Worm (Caenorhabditis elegans) whole organism, L4 larva: ENCODE measurements around the gene otpl-6.

Experiments
- ama-1 ChIP-seq: fragments of 150-350 bp; optimal IDR thresholded peaks from 2 replicates; lab custom pipeline; 2014; ENCODE audit warnings: inconsistent platforms, mixed read lengths
- ceh-82 ChIP-seq: sonication (generic microtip); optimal IDR thresholded peaks from 2 replicates; lab custom pipeline; 2017; ENCODE audit warnings: missing biosample characterization, missing genetic modification characterization
- dpl-1 ChIP-seq: fragments of 150-350 bp; optimal IDR thresholded peaks from 2 replicates; lab custom pipeline; 2014; ENCODE audit warnings: missing biosample characterization, missing genetic modification reagents, missing genetic modification characterization
- fos-1 ChIP-seq: fragments of 150-350 bp; optimal IDR thresholded peaks from 2 replicates; lab custom pipeline; 2014; ENCODE audit warnings: missing biosample characterization, missing genetic modification characterization
- mxl-2 ChIP-seq: fragments of 200-800 bp; sonication (Bioruptor generic); conservative IDR thresholded peaks from 2 replicates; pipeline ENCODE4 v1.3.6; 2022; ENCODE audit warnings: missing genetic modification reagents, missing genetic modification characterization, missing compliant biosample characterization
- nhr-76 ChIP-seq: fragments of 150-350 bp; optimal IDR thresholded peaks from 2 replicates; lab custom pipeline; 2014; ENCODE audit warnings: missing biosample characterization, missing genetic modification characterization
- zag-1 ChIP-seq: fragments of 150-350 bp; optimal IDR thresholded peaks from 2 replicates; lab custom pipeline; 2014; ENCODE audit warnings: missing biosample characterization, missing genetic modification characterization
- ztf-11 ChIP-seq: fragments of 150-350 bp; optimal IDR thresholded peaks from 2 replicates; lab custom pipeline; 2014; ENCODE audit warnings: missing biosample characterization, missing genetic modification characterization

- TF ChIP-seq fos-1 (tag; lab: Kevin White, UChicago) (no peak), ama-1 (lab: Kevin White, UChicago) (no peak), ceh-82 (tag; lab: Kevin White, UChicago) (no peak), nhr-76 (tag; lab: Kevin White, UChicago) (no peak), zag-1 (tag; lab: Kevin White, UChicago) (no peak), ztf-11 (tag; lab: Kevin White, UChicago) (no peak), dpl-1 (GFP tag; lab: Kevin White, UChicago) (no peak), mxl-2 (GFP tag; lab: Robert Waterston, UW) (no peak)
These were observed 10.3 kb downstream of the otpl-6 start, which contains the start of gene his-39 for ce11 chrV:8536213-8536612.
